Fruit fly (Drosophila melanogaster) whole organism, embryonic: ENCODE results near the gene Sr-CI.

Experiments used
- CG1233 ChIP-seq: fragments of 200-800 bp; sonication (Bioruptor generic); optimal IDR thresholded peaks from 4 replicates; lab custom pipeline; 2018; ENCODE audit warnings: missing biosample characterization, mild to moderate bottlenecking, missing genetic modification characterization
- CG12391 ChIP-seq: fragments of 200-800 bp; sonication (Bioruptor generic); optimal IDR thresholded peaks from 3 replicates; lab custom pipeline; 2018; ENCODE audit warnings: missing biosample characterization, mild to moderate bottlenecking, missing genetic modification characterization, moderate library complexity
- CG15073 ChIP-seq: fragments of 200-800 bp; sonication (Bioruptor generic); optimal IDR thresholded peaks from 2 replicates; lab custom pipeline; 2016; ENCODE audit warnings: missing biosample characterization, missing genetic modification characterization
- CG5245 ChIP-seq: fragments of 200-800 bp; sonication (Bioruptor generic); optimal IDR thresholded peaks from 3 replicates; lab custom pipeline; 2016; ENCODE audit warnings: missing biosample characterization, missing genetic modification characterization
- CG8089 ChIP-seq: fragments of 200-800 bp; sonication (Bioruptor generic); optimal IDR thresholded peaks from 3 replicates; lab custom pipeline; 2016; ENCODE audit warnings: missing biosample characterization, missing genetic modification characterization
- Gug ChIP-seq: fragments of 200-800 bp; sonication (Bioruptor generic); IDR thresholded peaks from 4 replicates; pipeline ENCODE4 v1.3.6; 2022; ENCODE audit warnings: missing biosample characterization, missing genetic modification characterization
- HLH54F ChIP-seq: fragments of 200-800 bp; sonication (Bioruptor generic); optimal IDR thresholded peaks from 3 replicates; lab custom pipeline; 2016; ENCODE audit warnings: missing biosample characterization, missing genetic modification characterization
- br ChIP-seq: fragments of >200 bp; optimal IDR thresholded peaks from 2 replicates; lab custom pipeline; 2017
- danr ChIP-seq: fragments of 200-800 bp; sonication (Bioruptor generic); IDR thresholded peaks from 2 replicates; pipeline ENCODE4 v1.3.6; 2022; ENCODE audit warnings: missing biosample characterization, missing genetic modification characterization
- dmrt11E ChIP-seq: fragments of 200-800 bp; sonication (Bioruptor generic); optimal IDR thresholded peaks from 3 replicates; lab custom pipeline; 2018; ENCODE audit warnings: missing biosample characterization, mild to moderate bottlenecking, missing genetic modification characterization, moderate library complexity
- hth ChIP-seq: fragments of >200 bp; optimal IDR thresholded peaks from 2 replicates; lab custom pipeline; 2017; ENCODE audit warnings: inconsistent platforms
- klu ChIP-seq: fragments of 200-800 bp; sonication (Bioruptor generic); IDR thresholded peaks from 2 replicates; pipeline ENCODE4 v1.3.6; 2022; ENCODE audit warnings: missing biosample characterization, missing genetic modification characterization

DNA sequence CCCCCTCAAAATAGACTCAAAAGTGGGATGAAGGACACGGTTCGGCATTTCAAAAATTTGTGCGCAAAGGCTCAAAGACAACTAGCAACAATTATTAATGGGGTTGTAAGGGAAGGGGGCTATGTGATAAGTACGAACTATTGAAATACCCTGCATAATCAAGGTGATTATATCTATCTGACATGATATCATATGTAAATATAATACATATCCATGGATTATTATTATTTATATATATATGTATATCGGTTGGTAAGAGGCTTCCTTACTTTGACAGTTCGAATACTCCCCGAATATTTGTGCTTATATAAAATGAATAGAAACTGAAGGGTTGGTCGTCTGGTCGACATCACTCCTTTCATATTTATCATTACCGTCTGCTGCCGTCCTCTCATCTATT, 12.5 kb downstream of the Sr-CI start:
- TF ChIP-seq hth (lab: Kevin White, UChicago) = no peak
- TF ChIP-seq dmrt11E (tag; lab: Kevin White, UChicago) = no peak
- TF ChIP-seq CG8089 = no peak
- TF ChIP-seq CG1233 (GFP tag; lab: Kevin White, UChicago) = no peak
- no peak for TF ChIP-seq CG15073 (GFP tag; lab: Kevin White, UChicago)
- no peak for TF ChIP-seq klu (GFP tag; lab: Robert Waterston, UW)
- no peak for TF ChIP-seq HLH54F
- TF ChIP-seq CG5245 (GFP tag; lab: Kevin White, UChicago) = no peak
- peak; percentile 4 for TF ChIP-seq CG12391 (tag; lab: Kevin White, UChicago)
- TF ChIP-seq Gug (GFP tag; lab: Robert Waterston, UW) = no peak
- no peak for TF ChIP-seq br
- TF ChIP-seq danr = no peak
